Fruit fly (Drosophila melanogaster) whole organism, prepupa: ENCODE results near the gene eIF3h.

Experiments used
- Blimp-1 ChIP-seq: fragments of 200-800 bp; sonication (Bioruptor generic); optimal IDR thresholded peaks from 3 replicates; lab custom pipeline; 2017; ENCODE audit warnings: missing biosample characterization, missing genetic modification characterization, mild to moderate bottlenecking, moderate library complexity, missing genetic modification reagents
- CG10669 ChIP-seq: fragments of 200-800 bp; sonication (Bioruptor generic); optimal IDR thresholded peaks from 3 replicates; lab custom pipeline; 2018; ENCODE audit warnings: missing biosample characterization, mild to moderate bottlenecking, missing genetic modification characterization, moderate library complexity
- CG11294 ChIP-seq: fragments of 200-800 bp; sonication (Bioruptor generic); IDR thresholded peaks from 2 replicates; pipeline ENCODE4 v1.3.6; 2022; ENCODE audit warnings: missing biosample characterization, missing genetic modification characterization
- CG15336 ChIP-seq: fragments of 200-800 bp; sonication (Bioruptor generic); IDR thresholded peaks from 2 replicates; pipeline ENCODE4 v1.3.6; 2022; ENCODE audit warnings: missing biosample characterization, missing genetic modification characterization
- CG1621 ChIP-seq: fragments of 200-800 bp; sonication (Bioruptor generic); optimal IDR thresholded peaks from 3 replicates; lab custom pipeline; 2018; ENCODE audit warnings: missing biosample characterization, mild to moderate bottlenecking, missing genetic modification characterization
- CG16779 ChIP-seq: fragments of 200-800 bp; sonication (Bioruptor generic); optimal IDR thresholded peaks from 3 replicates; lab custom pipeline; 2017; ENCODE audit warnings: missing biosample characterization, mild to moderate bottlenecking, missing genetic modification characterization
- CG3032 ChIP-seq: fragments of 200-800 bp; optimal IDR thresholded peaks from 2 replicates; lab custom pipeline; 2019; ENCODE audit warnings: missing biosample characterization, mild to moderate bottlenecking, missing genetic modification characterization, moderate library complexity
- CG32006 ChIP-seq: fragments of 200-800 bp; sonication (Bioruptor generic); optimal IDR thresholded peaks from 3 replicates; lab custom pipeline; 2017; ENCODE audit warnings: missing biosample characterization, mild to moderate bottlenecking, missing genetic modification characterization
- CG4318 ChIP-seq: fragments of 200-800 bp; sonication (Bioruptor generic); optimal IDR thresholded peaks from 3 replicates; lab custom pipeline; 2017; ENCODE audit warnings: missing biosample characterization, mild to moderate bottlenecking, missing genetic modification characterization
- CG6792 ChIP-seq: fragments of 200-800 bp; sonication (Bioruptor generic); optimal IDR thresholded peaks from 3 replicates; lab custom pipeline; 2016; ENCODE audit warnings: missing biosample characterization, missing genetic modification characterization
- CG6808 ChIP-seq: fragments of 200-800 bp; sonication (Bioruptor generic); optimal IDR thresholded peaks from 3 replicates; lab custom pipeline; 2017; ENCODE audit warnings: missing biosample characterization, missing genetic modification characterization, mild to moderate bottlenecking, moderate library complexity, missing genetic modification reagents
- CG7368 ChIP-seq: fragments of 200-800 bp; sonication (Bioruptor generic); optimal IDR thresholded peaks from 3 replicates; lab custom pipeline; 2016; ENCODE audit warnings: missing biosample characterization, missing genetic modification characterization
- CG8119 ChIP-seq: fragments of 200-800 bp; sonication (Bioruptor generic); IDR thresholded peaks from 3 replicates; pipeline ENCODE4 v1.3.6; 2022; ENCODE audit warnings: missing biosample characterization, missing genetic modification characterization
- CG8319 ChIP-seq: fragments of 200-800 bp; sonication (Bioruptor generic); optimal IDR thresholded peaks from 3 replicates; lab custom pipeline; 2016; ENCODE audit warnings: missing biosample characterization, missing genetic modification characterization
- CG8632 ChIP-seq: fragments of 200-800 bp; sonication (Bioruptor generic); optimal IDR thresholded peaks from 3 replicates; lab custom pipeline; 2016; ENCODE audit warnings: missing biosample characterization, missing genetic modification characterization
- CG9139 ChIP-seq: fragments of 200-800 bp; sonication (Bioruptor generic); optimal IDR thresholded peaks from 3 replicates; lab custom pipeline; 2017; ENCODE audit warnings: missing biosample characterization, mild to moderate bottlenecking, missing genetic modification characterization
- Eip78C ChIP-seq: fragments of 200-800 bp; sonication (Bioruptor generic); peaks from one replicate; lab custom pipeline; 2016; ENCODE audit warnings: missing biosample characterization, missing genetic modification characterization
- Eip93F ChIP-seq: fragments of 200-800 bp; sonication (Bioruptor generic); optimal IDR thresholded peaks from 2 replicates; lab custom pipeline; 2016; ENCODE audit warnings: missing biosample characterization, mild to moderate bottlenecking, missing genetic modification characterization
- Ets96B ChIP-seq: fragments of 200-800 bp; optimal IDR thresholded peaks from 2 replicates; lab custom pipeline; 2019; ENCODE audit warnings: missing biosample characterization, mild to moderate bottlenecking, missing genetic modification characterization, moderate library complexity
- Gug ChIP-seq: fragments of 200-800 bp; sonication (Bioruptor generic); IDR thresholded peaks from 2 replicates; pipeline ENCODE4 v1.3.6; 2022; ENCODE audit warnings: missing biosample characterization, missing genetic modification characterization
- Hr38 ChIP-seq: sonication (Bioruptor generic); optimal IDR thresholded peaks from 2 replicates; lab custom pipeline; 2016; ENCODE audit warnings: missing biosample characterization, missing genetic modification characterization
- Lpt ChIP-seq: fragments of 200-800 bp; sonication (Bioruptor generic); optimal IDR thresholded peaks from 3 replicates; lab custom pipeline; 2016; ENCODE audit warnings: missing biosample characterization, missing genetic modification characterization
- Met ChIP-seq: fragments of 200-800 bp; sonication (Bioruptor generic); optimal IDR thresholded peaks from 3 replicates; lab custom pipeline; 2016; ENCODE audit warnings: missing biosample characterization, missing genetic modification characterization
- OdsH ChIP-seq: fragments of 200-800 bp; sonication (Bioruptor generic); optimal IDR thresholded peaks from 3 replicates; lab custom pipeline; 2016; ENCODE audit warnings: missing biosample characterization, missing genetic modification characterization
- Sox14 ChIP-seq: fragments of 200-800 bp; sonication (Bioruptor generic); optimal IDR thresholded peaks from 3 replicates; lab custom pipeline; 2016; ENCODE audit warnings: missing biosample characterization, missing genetic modification characterization
- Sox15 ChIP-seq: fragments of 200-800 bp; sonication (Bioruptor generic); optimal IDR thresholded peaks from 3 replicates; lab custom pipeline; 2016; ENCODE audit warnings: missing biosample characterization, missing genetic modification characterization
- acj6 ChIP-seq: fragments of 200-800 bp; sonication (Bioruptor generic); optimal IDR thresholded peaks from 3 replicates; lab custom pipeline; 2016; ENCODE audit warnings: missing biosample characterization, missing genetic modification characterization
- eg ChIP-seq: fragments of 200-800 bp; sonication (Bioruptor generic); IDR thresholded peaks from 3 replicates; pipeline ENCODE4 v1.3.6; 2022; ENCODE audit warnings: missing biosample characterization, missing genetic modification characterization
- esn ChIP-seq: fragments of 200-800 bp; sonication (Bioruptor generic); optimal IDR thresholded peaks from 2 replicates; lab custom pipeline; 2016; ENCODE audit warnings: missing biosample characterization, mild to moderate bottlenecking, missing genetic modification characterization, moderate library complexity
- lz ChIP-seq: fragments of 200-800 bp; sonication (Bioruptor generic); optimal IDR thresholded peaks from 3 replicates; lab custom pipeline; 2016; ENCODE audit warnings: missing biosample characterization, missing genetic modification characterization
- pdm3 ChIP-seq: fragments of 200-800 bp; sonication (Bioruptor generic); optimal IDR thresholded peaks from 3 replicates; lab custom pipeline; 2016; ENCODE audit warnings: missing biosample characterization, missing genetic modification characterization
- salr ChIP-seq, 2 experiments: fragments of 200-800 bp; sonication (Bioruptor generic); optimal IDR thresholded peaks; 3 replicates each; lab custom pipeline; 2016 to 2018; ENCODE audit warnings: missing biosample characterization in 2 of 2, missing genetic modification characterization in 2 of 2, mild to moderate bottlenecking in 1 of 2
- spab ChIP-seq: fragments of 200-800 bp; sonication (Bioruptor generic); optimal IDR thresholded peaks from 2 replicates; lab custom pipeline; 2017; ENCODE audit warnings: missing biosample characterization, mild to moderate bottlenecking, missing genetic modification characterization, missing genetic modification reagents
- ss ChIP-seq, 2 experiments: fragments of 200-800 bp; sonication (Bioruptor generic); optimal IDR thresholded peaks; 2 replicates in 1 of 2; 3 replicates in 1 of 2; lab custom pipeline; 2017 to 2018; ENCODE audit warnings: mild to moderate bottlenecking in 2 of 2, missing biosample characterization in 2 of 2, missing genetic modification characterization in 2 of 2, moderate library complexity in 1 of 2
- vri ChIP-seq: fragments of 200-800 bp; sonication (Bioruptor generic); optimal IDR thresholded peaks from 3 replicates; lab custom pipeline; 2016; ENCODE audit warnings: missing biosample characterization, mild to moderate bottlenecking, missing genetic modification characterization

Gene eIF3h

DNA sequence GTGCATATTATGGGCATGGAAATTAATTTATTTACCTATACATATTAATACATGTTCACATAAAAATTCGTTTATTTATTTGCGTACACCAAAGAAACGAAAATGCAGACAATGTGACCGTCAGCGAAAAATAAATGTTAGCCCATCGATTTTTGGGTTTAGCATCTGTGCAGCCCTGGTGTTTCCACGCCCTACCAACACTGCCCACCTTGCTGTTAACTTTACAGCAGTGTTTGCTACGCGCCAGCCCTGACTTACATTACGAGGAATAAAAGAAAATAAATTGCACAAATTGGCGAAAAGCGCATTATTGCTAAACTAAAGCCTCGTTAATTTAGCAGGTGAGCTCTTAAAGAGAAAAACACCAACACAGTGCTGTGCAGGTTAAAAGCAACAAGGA, 9.9 kb downstream of the eIF3h start, which contains the start of the genes CG33995, CG44000 and CG44001 (continued):
- no peak for TF ChIP-seq salr (GFP tag; optimal IDR thresholded peaks at IDR 0.05; lab: Kevin White, UChicago)
- no peak for TF ChIP-seq Hr38 (GFP tag; lab: Kevin White, UChicago)
- peak; percentile 28 for TF ChIP-seq Met (GFP tag; lab: Kevin White, UChicago)
- peak; percentile 2 for TF ChIP-seq CG6792 (GFP tag; lab: Kevin White, UChicago)
- no peak for TF ChIP-seq Ets96B (tag; lab: Kevin White, UChicago)
- no peak for TF ChIP-seq spab (GFP tag; lab: Kevin White, UChicago)
- TF ChIP-seq OdsH (GFP tag; lab: Kevin White, UChicago): peak; percentile 33
- peak; percentile 66 for TF ChIP-seq vri (GFP tag; lab: Kevin White, UChicago)
- no peak for TF ChIP-seq Lpt (GFP tag; lab: Kevin White, UChicago)
- no peak for TF ChIP-seq CG10669 (GFP tag; lab: Kevin White, UChicago)
- no peak for TF ChIP-seq CG4318 (GFP tag; lab: Kevin White, UChicago)
- TF ChIP-seq CG9139: no peak
- TF ChIP-seq Sox15 (GFP tag; lab: Kevin White, UChicago): no peak
- no peak for TF ChIP-seq CG6808 (GFP tag; lab: Kevin White, UChicago)
- TF ChIP-seq CG7368: peak; percentile 4
- TF ChIP-seq Gug (GFP tag; lab: Robert Waterston, UW): no peak
- TF ChIP-seq Sox14 (GFP tag; lab: Kevin White, UChicago): peak; percentile 70
- TF ChIP-seq CG8319 (GFP tag; lab: Kevin White, UChicago): no peak

DNA sequence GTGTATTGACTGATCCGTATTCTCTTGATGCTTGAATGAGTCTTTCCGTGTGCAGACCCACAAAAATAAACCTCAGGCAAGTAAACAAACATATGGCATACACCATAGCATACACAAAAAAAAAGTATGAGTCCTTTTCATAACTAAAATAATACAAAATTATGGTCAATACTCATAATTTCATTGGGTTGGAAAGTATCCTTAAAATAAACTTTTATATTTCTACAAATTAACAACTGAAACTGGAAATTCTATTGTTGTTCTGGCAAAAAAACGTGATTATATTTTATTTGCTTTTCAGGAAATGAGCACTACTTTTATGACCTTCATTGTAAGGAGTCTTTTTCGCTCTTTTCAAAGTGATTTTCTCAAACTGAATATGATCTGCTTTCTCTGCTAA, 10.8 kb downstream of the eIF3h start:
- TF ChIP-seq CG15336 (GFP tag; lab: Robert Waterston, UW) (peak; percentile 67), Blimp-1 (no peak), Eip78C (peak; percentile 71), Eip93F (GFP tag; lab: Kevin White, UChicago) (no peak), lz (no peak), pdm3 (GFP tag; lab: Kevin White, UChicago) (no peak), CG8632 (GFP tag; lab: Kevin White, UChicago) (no peak), Met (GFP tag; lab: Kevin White, UChicago) (peak; percentile 18), ss (GFP tag; optimal IDR thresholded peaks at IDR 0.05; lab: Kevin White, UChicago) (no peak), acj6 (GFP tag; lab: Kevin White, UChicago) (peak; percentile 9), CG1621 (tag; lab: Kevin White, UChicago) (no peak), CG8119 (peak; percentile 41; the same call in 2 of the 3 replicates), eg (no peak), CG3032 (tag; lab: Kevin White, UChicago) (peak; percentile 10), Ets96B (tag; lab: Kevin White, UChicago) (no peak), CG32006 (GFP tag; lab: Kevin White, UChicago) (peak; percentile 1), Sox15 (GFP tag; lab: Kevin White, UChicago) (no peak), esn (GFP tag; lab: Kevin White, UChicago) (peak; percentile 31)

DNA sequence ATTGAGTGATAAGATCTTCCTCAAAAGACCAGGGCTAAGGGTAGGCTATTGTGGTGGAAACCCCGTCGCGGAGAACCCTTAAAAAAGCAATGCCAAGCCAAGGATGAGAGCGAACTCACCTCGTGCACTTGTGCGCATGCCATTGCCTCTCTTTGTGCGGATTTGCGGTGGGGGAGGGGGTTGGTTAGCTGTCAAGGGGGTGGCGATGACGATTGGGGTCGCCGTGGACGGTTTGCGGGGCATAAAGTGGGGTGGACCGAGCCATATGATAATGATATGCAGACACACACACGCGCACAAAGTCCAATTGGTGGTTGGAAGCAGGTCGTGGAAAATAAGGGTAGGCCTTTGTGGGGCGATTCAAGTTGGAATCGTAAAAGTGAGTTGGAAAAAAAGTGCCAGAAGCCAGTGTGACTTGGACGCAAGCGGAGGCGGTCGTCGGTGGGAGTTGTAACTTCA, 15.5 kb downstream of the eIF3h start, which contains the start of the genes CG14042 and SP555:
Gene CG14042 (plus strand): TSS at position 308 of the 459 bp plus-strand sequence.
Gene SP555 (plus strand): TSS at position 308 of the 459 bp plus-strand sequence.
- no peak for TF ChIP-seq CG11294 (GFP tag; lab: Robert Waterston, UW)
- TF ChIP-seq Lpt (GFP tag; lab: Kevin White, UChicago): no peak
- TF ChIP-seq vri (GFP tag; lab: Kevin White, UChicago): no peak
- TF ChIP-seq CG7368: peak; percentile 63
- no peak for TF ChIP-seq CG8119
- TF ChIP-seq CG4318 (GFP tag; lab: Kevin White, UChicago): no peak
- TF ChIP-seq ss (GFP tag; optimal IDR thresholded peaks at IDR 0.05; lab: Kevin White, UChicago): peak; percentile 15 to 19
- no peak for TF ChIP-seq CG16779 (tag; lab: Kevin White, UChicago)
- TF ChIP-seq lz: no peak
